Worm (Caenorhabditis elegans) whole organism, L4 larva: ENCODE measurements around the gene gana-1.

Source experiments
- T20F7.1 ChIP-seq: fragments of 200-800 bp; sonication (Bioruptor generic); optimal IDR thresholded peaks from 2 replicates; lab custom pipeline; 2018; ENCODE audit warnings: mild to moderate bottlenecking, missing genetic modification characterization, missing compliant biosample characterization
- aha-1 ChIP-seq: fragments of 150-350 bp; peaks from one replicate; lab custom pipeline; 2014; ENCODE audit warnings: missing biosample characterization, missing genetic modification characterization
- attf-4 ChIP-seq: sonication (generic microtip); optimal IDR thresholded peaks from 3 replicates; lab custom pipeline; 2017; ENCODE audit warnings: missing biosample characterization, missing genetic modification characterization
- ces-1 ChIP-seq: fragments of 150-350 bp; sonication (generic microtip); optimal IDR thresholded peaks from 4 replicates; lab custom pipeline; 2014; ENCODE audit warnings: missing biosample characterization, missing genetic modification reagents, missing genetic modification characterization
- dpl-1 ChIP-seq: fragments of 150-350 bp; optimal IDR thresholded peaks from 2 replicates; lab custom pipeline; 2014; ENCODE audit warnings: missing biosample characterization, missing genetic modification reagents, missing genetic modification characterization
- jun-1 ChIP-seq: fragments of 150-350 bp; optimal IDR thresholded peaks from 2 replicates; lab custom pipeline; 2014; ENCODE audit warnings: missing biosample characterization, missing genetic modification reagents, missing genetic modification characterization
- nhr-10 ChIP-seq: fragments of 150-350 bp; optimal IDR thresholded peaks from 2 replicates; lab custom pipeline; 2014; ENCODE audit warnings: missing biosample characterization, missing genetic modification characterization
- nhr-111 ChIP-seq: fragments of 200-800 bp; sonication (Bioruptor generic); optimal IDR thresholded peaks from 2 replicates; lab custom pipeline; 2018; ENCODE audit warnings: mild to moderate bottlenecking, missing genetic modification characterization, missing compliant biosample characterization
- zag-1 ChIP-seq: fragments of 150-350 bp; optimal IDR thresholded peaks from 2 replicates; lab custom pipeline; 2014; ENCODE audit warnings: missing biosample characterization, missing genetic modification characterization

- no peak for TF ChIP-seq nhr-111 (GFP tag; lab: Kevin White, UChicago)
- no peak for TF ChIP-seq ces-1
- no peak for TF ChIP-seq attf-4
- no peak for TF ChIP-seq dpl-1 (GFP tag; lab: Kevin White, UChicago)
- no peak for TF ChIP-seq jun-1
- TF ChIP-seq T20F7.1 (GFP tag; lab: Kevin White, UChicago) = no peak
- no peak for TF ChIP-seq aha-1 (tag; lab: Kevin White, UChicago)
- no peak for TF ChIP-seq zag-1 (tag; lab: Kevin White, UChicago)
- TF ChIP-seq nhr-10 (tag; lab: Kevin White, UChicago) = no peak
Observed at ce11 chrV:12045132-12045531, 41.9 kb upstream of the gana-1 start, which contains the start of gene F10C2.5.
